Worm (Caenorhabditis elegans) whole organism, young adult: Measurements from ENCODE around the gene pas-2.

Experiments
- C17E4.6 ChIP-seq: fragments of 200-800 bp; sonication (Bioruptor generic); IDR thresholded peaks from 2 replicates; pipeline ENCODE4 v1.3.6; 2022; ENCODE audit warnings: missing genetic modification reagents, missing genetic modification characterization, missing compliant biosample characterization
- D2030.7 ChIP-seq: fragments of 200-800 bp; sonication (Bioruptor generic); IDR thresholded peaks from 2 replicates; pipeline ENCODE4 v1.3.6; 2022; ENCODE audit warnings: missing genetic modification reagents, missing genetic modification characterization, missing compliant biosample characterization
- F39B2.1 ChIP-seq: fragments of 200-800 bp; sonication (Bioruptor generic); IDR thresholded peaks from 2 replicates; pipeline ENCODE4 v1.3.6; 2022; ENCODE audit warnings: missing genetic modification reagents, missing genetic modification characterization, missing compliant biosample characterization
- K11D2.4 ChIP-seq: fragments of 200-800 bp; sonication (Bioruptor generic); IDR thresholded peaks from 2 replicates; pipeline ENCODE4 v1.3.6; 2022; ENCODE audit warnings: missing genetic modification reagents, missing genetic modification characterization, missing compliant biosample characterization
- Y56A3A.18 ChIP-seq: fragments of 200-800 bp; sonication (Bioruptor generic); IDR thresholded peaks from 2 replicates; pipeline ENCODE4 v1.3.6; 2022; ENCODE audit warnings: missing genetic modification reagents, missing genetic modification characterization, missing compliant biosample characterization
- ama-1 ChIP-seq, 3 experiments: fragments of 150-350 bp in 1 of 3; sonication (generic microtip) in 2 of 3; optimal IDR thresholded peaks; 2 replicates each; lab custom pipeline; 2014 to 2018; ENCODE audit warnings: missing biosample characterization in 2 of 3, missing genetic modification characterization in 2 of 3, missing genetic modification reagents in 2 of 3
- aptf-3 ChIP-seq: fragments of 200-800 bp; sonication (Bioruptor generic); IDR thresholded peaks from 2 replicates; pipeline ENCODE4 v1.3.6; 2022; ENCODE audit warnings: missing genetic modification characterization, missing compliant biosample characterization
- attf-3 ChIP-seq: fragments of 200-800 bp; sonication (Bioruptor generic); conservative IDR thresholded peaks from 2 replicates; pipeline ENCODE4 v1.3.6; 2022; ENCODE audit warnings: missing genetic modification reagents, missing genetic modification characterization, missing compliant biosample characterization
- ceh-58 ChIP-seq: fragments of 200-800 bp; sonication (Bioruptor generic); IDR thresholded peaks from 2 replicates; pipeline ENCODE4 v1.3.6; 2022; ENCODE audit warnings: missing genetic modification characterization, missing compliant biosample characterization
- dpff-1 ChIP-seq: sonication (generic microtip); optimal IDR thresholded peaks from 2 replicates; lab custom pipeline; 2017; ENCODE audit warnings: mild to moderate bottlenecking, missing genetic modification characterization, missing compliant biosample characterization
- dpl-1 ChIP-seq: fragments of 150-350 bp; optimal IDR thresholded peaks from 2 replicates; lab custom pipeline; 2014; ENCODE audit warnings: missing biosample characterization, missing genetic modification reagents, missing genetic modification characterization
- ets-4 ChIP-seq: fragments of 200-800 bp; sonication (Bioruptor generic); optimal IDR thresholded peaks from 2 replicates; lab custom pipeline; 2018; ENCODE audit warnings: mild to moderate bottlenecking, missing genetic modification characterization, missing compliant biosample characterization
- lin-40 ChIP-seq: sonication (generic microtip); optimal IDR thresholded peaks from 2 replicates; lab custom pipeline; 2016; ENCODE audit warnings: missing genetic modification characterization, mild to moderate bottlenecking, missing compliant biosample characterization, missing genotype, missing genetic modification reagents
- nhr-90 ChIP-seq: sonication (generic microtip); optimal IDR thresholded peaks from 2 replicates; lab custom pipeline; 2016; ENCODE audit warnings: missing genotype, mild to moderate bottlenecking, missing genetic modification characterization, missing compliant biosample characterization
- rpc-1 ChIP-seq, 2 experiments: fragments of 150-350 bp in 1 of 2; sonication (generic microtip) in 1 of 2; optimal IDR thresholded peaks; 2 replicates each; lab custom pipeline; 2014 to 2018; ENCODE audit warnings: missing biosample characterization in 1 of 2, missing genetic modification characterization in 1 of 2, missing genetic modification reagents in 1 of 2, missing genotype in 1 of 2
- sea-2 ChIP-seq: fragments of 200-800 bp; sonication (Bioruptor generic); IDR thresholded peaks from 2 replicates; pipeline ENCODE4 v1.3.6; 2022; ENCODE audit warnings: missing genetic modification characterization, missing compliant biosample characterization
- tbx-9 ChIP-seq: sonication (generic microtip); optimal IDR thresholded peaks from 2 replicates; lab custom pipeline; 2016; ENCODE audit warnings: borderline replicate concordance, missing genetic modification characterization, inconsistent platforms, missing compliant biosample characterization
- tlf-1 ChIP-seq: fragments of 200-800 bp; sonication (Bioruptor generic); optimal IDR thresholded peaks from 2 replicates; lab custom pipeline; 2018; ENCODE audit warnings: mild to moderate bottlenecking, missing genetic modification characterization, missing compliant biosample characterization
- xnd-1 ChIP-seq: sonication (generic microtip); optimal IDR thresholded peaks from 2 replicates; lab custom pipeline; 2016; ENCODE audit warnings: missing genotype, missing genetic modification reagents, missing genetic modification characterization, missing compliant biosample characterization
- ztf-28 ChIP-seq: fragments of 200-800 bp; sonication (Bioruptor generic); IDR thresholded peaks from 2 replicates; pipeline ENCODE4 v1.3.6; 2022; ENCODE audit warnings: missing genetic modification reagents, missing genetic modification characterization, missing compliant biosample characterization

Gene pas-2

DNA sequence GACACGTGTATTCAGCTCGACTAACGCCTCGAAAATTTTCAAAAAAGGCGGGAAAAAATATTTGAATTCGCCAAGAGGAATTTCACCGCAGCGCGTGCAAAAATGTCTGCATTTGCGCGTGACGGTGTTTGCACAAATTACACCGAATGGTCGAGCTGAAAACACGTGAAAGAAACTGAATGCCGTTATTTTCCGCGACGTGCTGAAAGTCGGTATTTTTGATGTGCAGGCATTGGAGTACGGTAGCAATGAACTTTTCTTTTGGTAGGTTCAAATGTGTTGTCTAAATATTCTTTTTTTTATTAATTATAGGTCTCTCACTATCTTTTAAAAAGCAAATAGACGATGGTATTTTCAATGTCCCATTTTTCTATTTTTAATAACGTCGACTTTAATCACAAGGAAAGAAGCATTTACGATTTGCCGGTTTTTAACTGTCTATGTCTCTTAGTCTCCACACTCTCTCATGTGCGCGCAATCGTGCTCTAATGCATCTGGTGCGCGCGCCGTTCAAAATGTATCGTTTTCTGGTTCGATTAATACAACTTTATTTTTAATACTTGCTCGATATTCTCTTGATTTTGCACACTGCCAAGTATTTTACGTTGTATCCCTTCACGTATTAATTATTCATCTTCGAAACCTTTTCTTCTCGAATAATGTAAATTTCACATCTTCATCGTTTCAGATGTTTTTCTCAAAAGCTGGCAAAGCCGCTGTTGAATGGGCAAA lies 43.4 kb downstream of the pas-2 start, which contains the start of the genes C29A12.1 and lig-1 (continued):
- TF ChIP-seq Y56A3A.18 (GFP tag; lab: Robert Waterston, UW) (no peak), K11D2.4 (no peak), F39B2.1 (GFP tag; lab: Robert Waterston, UW) (no peak), aptf-3 (GFP tag; lab: Robert Waterston, UW) (no peak)

DNA sequence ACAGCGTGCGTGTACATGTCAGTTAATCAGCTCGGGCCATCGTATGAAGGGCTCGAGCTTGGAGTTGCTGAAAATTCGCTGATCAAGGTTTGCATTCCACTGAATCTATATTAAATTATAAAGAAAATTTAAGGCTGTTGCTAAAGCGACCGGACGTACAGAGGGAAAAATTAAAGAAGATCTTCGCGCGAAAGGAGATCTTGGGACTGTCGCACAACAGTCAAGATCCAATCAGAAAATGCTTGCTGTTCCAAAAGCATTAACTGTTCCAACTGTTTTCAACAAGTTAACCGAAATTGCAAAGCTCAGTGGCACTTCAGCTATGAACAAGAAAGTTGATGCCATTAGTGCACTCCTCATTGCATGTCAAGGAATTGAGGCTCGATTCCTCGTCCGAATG lies 44.2 kb downstream of the pas-2 start:
- no peak for TF ChIP-seq tbx-9
- no peak for TF ChIP-seq dpff-1
- no peak for TF ChIP-seq D2030.7
- TF ChIP-seq attf-3 (GFP tag; lab: Robert Waterston, UW), result no peak
- no peak for TF ChIP-seq ztf-28

DNA sequence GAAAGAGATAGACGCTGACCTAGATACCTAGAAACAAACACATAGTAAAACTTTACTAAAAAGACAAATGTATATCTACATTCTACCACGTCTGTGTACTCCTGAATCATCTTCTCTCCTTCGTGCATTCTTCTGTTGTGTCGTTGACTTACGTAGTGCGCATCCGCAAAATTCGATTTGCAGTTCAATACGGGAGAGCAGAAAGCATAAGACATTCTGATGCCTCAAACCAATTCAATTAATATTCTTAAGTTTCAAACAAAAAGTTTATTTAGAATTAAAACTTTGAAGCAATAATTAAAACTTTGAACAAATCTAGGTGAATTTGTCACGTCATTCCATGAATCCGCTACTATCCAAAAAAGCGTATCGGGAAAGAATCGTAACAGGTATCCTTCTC lies 46.7 kb downstream of the pas-2 start:
- no peak for TF ChIP-seq ama-1 (optimal IDR thresholded peaks at IDR 0.05; lab: Kevin White, UChicago)
- TF ChIP-seq ama-1 (GFP tag; optimal IDR thresholded peaks at IDR 0.05; lab: Kevin White, UChicago), result peak in 1 of 2 experiments; percentile 21
- no peak for TF ChIP-seq tlf-1 (GFP tag; lab: Kevin White, UChicago)

DNA sequence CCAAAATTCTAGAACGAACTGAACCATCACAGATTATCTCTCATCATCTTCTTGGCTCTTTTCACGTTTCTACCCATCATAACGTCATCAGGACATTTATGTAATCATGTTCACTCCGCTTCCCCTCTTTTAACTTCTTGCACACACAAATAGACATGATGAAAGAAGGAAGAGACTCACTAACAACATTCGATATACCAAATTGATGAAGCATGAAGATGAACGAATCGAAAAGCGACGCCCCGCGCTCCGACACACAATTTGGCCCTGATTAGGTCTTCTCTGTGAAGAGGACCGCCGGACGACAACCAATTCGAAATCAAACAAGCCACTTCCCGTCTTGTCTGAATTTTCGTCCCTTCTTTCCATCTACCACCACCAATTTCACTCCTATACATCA lies 48.3 kb downstream of the pas-2 start:
- TF ChIP-seq rpc-1 (optimal IDR thresholded peaks at IDR 0.05; lab: Kevin White, UChicago) (no peak), rpc-1 (tag; optimal IDR thresholded peaks at IDR 0.05; lab: Kevin White, UChicago) (no peak), dpff-1 (no peak), lin-40 (tag; lab: Kevin White, UChicago) (no peak), nhr-90 (tag; lab: Kevin White, UChicago) (no peak), dpl-1 (GFP tag; lab: Kevin White, UChicago) (no peak), C17E4.6 (GFP tag; lab: Robert Waterston, UW) (no peak), sea-2 (no peak), xnd-1 (tag; lab: Kevin White, UChicago) (no peak), ets-4 (no peak), ceh-58 (GFP tag; lab: Robert Waterston, UW) (no peak)
